Worm (Caenorhabditis elegans): ENCODE data around the gene itr-1.

ce11 chrIV:7712252-7712651, 37.3 kb downstream of the itr-1 start:
- TF ChIP-seq snpc-4 (GFP tag; optimal IDR thresholded peaks at IDR 0.05): no peak
- TF ChIP-seq snpc-4 (tag; optimal IDR thresholded peaks at IDR 0.05): no peak
- TF ChIP-seq mxl-1 (tag; optimal IDR thresholded peaks at IDR 0.05): no peak
- TF ChIP-seq F33H1.4 (GFP tag; IDR thresholded peaks at IDR 0.05): no peak
- TF ChIP-seq nhr-90 (tag; optimal IDR thresholded peaks at IDR 0.05): no peak
- no peak for TF ChIP-seq sea-2 (GFP tag; IDR thresholded peaks at IDR 0.05)
- TF ChIP-seq B0336.3 (GFP tag; IDR thresholded peaks at IDR 0.05): no peak
- TF ChIP-seq repo-1 (tag; optimal IDR thresholded peaks at IDR 0.05): no peak
- no peak for TF ChIP-seq lsl-1 (GFP tag; optimal IDR thresholded peaks at IDR 0.05)
- TF ChIP-seq F22D6.2 (tag; optimal IDR thresholded peaks at IDR 0.05): no peak
